Worm (Caenorhabditis elegans) whole organism, L4 larva: ENCODE measurements around the gene ins-12.
A peak's percentile ranks its signal among the peaks of the same experiment; 100 is the strongest.

Experiments
- F37D6.2 ChIP-seq: sonication (generic microtip); optimal IDR thresholded peaks from 2 replicates; lab custom pipeline; 2016; ENCODE audit warnings: mild to moderate bottlenecking, missing genetic modification characterization, missing compliant biosample characterization
- F49E8.2 ChIP-seq: sonication (generic microtip); optimal IDR thresholded peaks from 2 replicates; lab custom pipeline; 2016; ENCODE audit warnings: missing compliant biosample characterization, mild to moderate bottlenecking, missing genetic modification characterization, borderline replicate concordance
- T20F7.1 ChIP-seq: fragments of 200-800 bp; sonication (Bioruptor generic); optimal IDR thresholded peaks from 2 replicates; lab custom pipeline; 2018; ENCODE audit warnings: mild to moderate bottlenecking, missing genetic modification characterization, missing compliant biosample characterization
- T26A8.4 ChIP-seq: fragments of 200-800 bp; sonication (Bioruptor generic); IDR thresholded peaks from 2 replicates; pipeline ENCODE4 v1.3.6; 2022; ENCODE audit warnings: missing genetic modification characterization, missing compliant biosample characterization
- Y5F2A.4 ChIP-seq: fragments of 200-800 bp; sonication (Bioruptor generic); optimal IDR thresholded peaks from 2 replicates; lab custom pipeline; 2018; ENCODE audit warnings: mild to moderate bottlenecking, missing genetic modification characterization, missing compliant biosample characterization
- Y75B8A.6 ChIP-seq: fragments of 200-800 bp; sonication (Bioruptor generic); IDR thresholded peaks from 2 replicates; pipeline ENCODE4 v1.3.6; 2022; ENCODE audit warnings: missing genetic modification reagents, missing genetic modification characterization, missing compliant biosample characterization
- ZK546.5 ChIP-seq, 2 experiments: sonication (generic microtip); optimal IDR thresholded peaks; 2 replicates each; lab custom pipeline; 2017; ENCODE audit warnings: missing biosample characterization in 2 of 2, missing genetic modification characterization in 2 of 2
- aha-1 ChIP-seq: fragments of 150-350 bp; peaks from one replicate; lab custom pipeline; 2014; ENCODE audit warnings: missing biosample characterization, missing genetic modification characterization
- ceh-20 ChIP-seq: fragments of 200-800 bp; sonication (Bioruptor generic); IDR thresholded peaks from 2 replicates; pipeline ENCODE4 v1.3.6; 2022; ENCODE audit warnings: missing genetic modification reagents, missing genetic modification characterization, missing compliant biosample characterization
- ceh-44 ChIP-seq: fragments of 200-800 bp; sonication (Bioruptor generic); IDR thresholded peaks from 2 replicates; pipeline ENCODE4 v1.3.6; 2022; ENCODE audit warnings: missing genetic modification reagents, missing genetic modification characterization, missing compliant biosample characterization
- ceh-82 ChIP-seq: sonication (generic microtip); optimal IDR thresholded peaks from 2 replicates; lab custom pipeline; 2017; ENCODE audit warnings: missing biosample characterization, missing genetic modification characterization
- cey-2 ChIP-seq: sonication (generic microtip); optimal IDR thresholded peaks from 3 replicates; lab custom pipeline; 2017; ENCODE audit warnings: missing genetic modification characterization, mild to moderate bottlenecking, missing compliant biosample characterization, antibody characterized with exemption, borderline replicate concordance; ENCODE audit not compliant: insufficient read depth
- daf-16 ChIP-seq, 3 experiments: sonication (generic microtip); optimal IDR thresholded peaks; 2 replicates each; lab custom pipeline; 2016 to 2017; ENCODE audit warnings: missing genetic modification characterization in 3 of 3, missing genetic modification reagents in 3 of 3, mild to moderate bottlenecking in 2 of 3, missing compliant biosample characterization in 2 of 3, missing biosample characterization in 1 of 3, moderate library complexity in 1 of 3
- dmd-6 ChIP-seq: fragments of 200-800 bp; sonication (Bioruptor generic); IDR thresholded peaks from 2 replicates; pipeline ENCODE4 v1.3.6; 2022; ENCODE audit warnings: missing genetic modification reagents, missing genetic modification characterization, missing compliant biosample characterization
- dmd-8 ChIP-seq: fragments of 200-800 bp; sonication (Bioruptor generic); IDR thresholded peaks from 2 replicates; pipeline ENCODE4 v1.3.6; 2022; ENCODE audit warnings: missing genetic modification characterization, missing compliant biosample characterization
- dmd-9 ChIP-seq: fragments of 200-800 bp; sonication (Bioruptor generic); IDR thresholded peaks from 2 replicates; pipeline ENCODE4 v1.3.6; 2022; ENCODE audit warnings: missing genetic modification reagents, missing genetic modification characterization, missing compliant biosample characterization
- dve-1 ChIP-seq: sonication (generic microtip); optimal IDR thresholded peaks from 2 replicates; lab custom pipeline; 2017; ENCODE audit warnings: antibody characterized with exemption, mild to moderate bottlenecking, missing genetic modification characterization, missing compliant biosample characterization; ENCODE audit not compliant: insufficient read depth
- egl-27 ChIP-seq: sonication (generic microtip); optimal IDR thresholded peaks from 3 replicates; lab custom pipeline; 2017; ENCODE audit warnings: missing biosample characterization, missing genetic modification reagents, missing genetic modification characterization
- fkh-10 ChIP-seq: fragments of 150-350 bp; optimal IDR thresholded peaks from 2 replicates; lab custom pipeline; 2014; ENCODE audit warnings: missing biosample characterization, missing genetic modification reagents, missing genetic modification characterization
- hif-1 ChIP-seq, 2 experiments: sonication (generic microtip); optimal IDR thresholded peaks; 2 replicates each; lab custom pipeline; 2016 to 2017; ENCODE audit warnings: missing compliant biosample characterization in 2 of 2, missing genetic modification characterization in 2 of 2, missing genetic modification reagents in 2 of 2, missing genotype in 2 of 2, mild to moderate bottlenecking in 1 of 2
- hlh-11 ChIP-seq: fragments of 200-800 bp; sonication (Bioruptor generic); optimal IDR thresholded peaks from 2 replicates; lab custom pipeline; 2018; ENCODE audit warnings: mild to moderate bottlenecking, missing genetic modification characterization, missing compliant biosample characterization
- lin-1 ChIP-seq: fragments of 200-800 bp; sonication (Bioruptor generic); IDR thresholded peaks from 2 replicates; pipeline ENCODE4 v1.3.6; 2022; ENCODE audit warnings: missing genetic modification reagents, missing genetic modification characterization, missing compliant biosample characterization
- lin-13 ChIP-seq: fragments of 150-350 bp; optimal IDR thresholded peaks from 2 replicates; lab custom pipeline; 2014; ENCODE audit warnings: missing biosample characterization, missing genetic modification reagents, missing genetic modification characterization
- lin-15B ChIP-seq: fragments of 150-350 bp; sonication (generic microtip); optimal IDR thresholded peaks from 3 replicates; lab custom pipeline; 2014; ENCODE audit warnings: missing biosample characterization, missing genetic modification characterization
- lin-38 ChIP-seq: fragments of 200-800 bp; sonication (Bioruptor generic); IDR thresholded peaks from 2 replicates; pipeline ENCODE4 v1.3.6; 2022; ENCODE audit warnings: missing genetic modification reagents, missing genetic modification characterization, missing compliant biosample characterization
- madf-5 ChIP-seq, 2 experiments: fragments of 200-800 bp; sonication (Bioruptor generic); IDR thresholded peaks; 2 replicates each; pipeline ENCODE4 v1.3.6; 2022; ENCODE audit warnings: missing compliant biosample characterization in 2 of 2, missing genetic modification characterization in 2 of 2
- mdl-1 ChIP-seq, 2 experiments: fragments of 150-350 bp in 1 of 2; sonication (generic microtip) in 1 of 2; optimal IDR thresholded peaks; 2 replicates each; lab custom pipeline; 2014 to 2017; ENCODE audit warnings: missing biosample characterization in 2 of 2, missing genetic modification characterization in 2 of 2
- mdt-29 ChIP-seq: fragments of 200-800 bp; sonication (Bioruptor generic); IDR thresholded peaks from 2 replicates; pipeline ENCODE4 v1.3.6; 2022; ENCODE audit warnings: missing genetic modification reagents, missing genetic modification characterization, missing compliant biosample characterization
- mep-1 ChIP-seq: fragments of 150-350 bp; sonication (generic microtip); optimal IDR thresholded peaks from 3 replicates; lab custom pipeline; 2014; ENCODE audit warnings: missing biosample characterization, missing genetic modification characterization
- mxl-3 ChIP-seq: fragments of 200-800 bp; sonication (Bioruptor generic); optimal IDR thresholded peaks from 2 replicates; lab custom pipeline; 2018; ENCODE audit warnings: mild to moderate bottlenecking, missing genetic modification characterization, missing compliant biosample characterization
- nhr-102 ChIP-seq: sonication (generic microtip); optimal IDR thresholded peaks from 2 replicates; lab custom pipeline; 2016; ENCODE audit warnings: mild to moderate bottlenecking, missing genetic modification characterization, moderate library complexity, missing compliant biosample characterization
- nhr-11 ChIP-seq: fragments of 150-350 bp; optimal IDR thresholded peaks from 2 replicates; lab custom pipeline; 2014; ENCODE audit warnings: missing biosample characterization, missing genetic modification characterization
- nhr-111 ChIP-seq: fragments of 200-800 bp; sonication (Bioruptor generic); optimal IDR thresholded peaks from 2 replicates; lab custom pipeline; 2018; ENCODE audit warnings: mild to moderate bottlenecking, missing genetic modification characterization, missing compliant biosample characterization
- nhr-28 ChIP-seq: fragments of 150-350 bp; optimal IDR thresholded peaks from 2 replicates; lab custom pipeline; 2014; ENCODE audit warnings: missing biosample characterization, missing genetic modification characterization
- nhr-48 ChIP-seq: sonication (generic microtip); optimal IDR thresholded peaks from 2 replicates; lab custom pipeline; 2016; ENCODE audit warnings: mild to moderate bottlenecking, missing genetic modification characterization, missing compliant biosample characterization
- nhr-77 ChIP-seq: fragments of 150-350 bp; optimal IDR thresholded peaks from 2 replicates; lab custom pipeline; 2014; ENCODE audit warnings: missing biosample characterization, missing genetic modification characterization
- php-3 ChIP-seq: fragments of 200-800 bp; sonication (Bioruptor generic); IDR thresholded peaks from 2 replicates; pipeline ENCODE4 v1.3.6; 2022; ENCODE audit warnings: missing genetic modification reagents, missing genetic modification characterization, missing compliant biosample characterization
- pqm-1 ChIP-seq: sonication (generic microtip); optimal IDR thresholded peaks from 2 replicates; lab custom pipeline; 2017; ENCODE audit warnings: missing biosample characterization, missing genetic modification characterization
- snpc-4 ChIP-seq: fragments of 150-350 bp; optimal IDR thresholded peaks from 2 replicates; lab custom pipeline; 2014; ENCODE audit warnings: missing biosample characterization, missing genetic modification characterization
- tra-1 ChIP-seq: fragments of 200-800 bp; sonication (Bioruptor generic); IDR thresholded peaks from 2 replicates; pipeline ENCODE4 v1.3.6; 2022; ENCODE audit warnings: missing genetic modification reagents, missing genetic modification characterization, missing compliant biosample characterization
- ztf-7 ChIP-seq: fragments of 150-350 bp; optimal IDR thresholded peaks from 2 replicates; lab custom pipeline; 2014; ENCODE audit warnings: missing biosample characterization, missing genetic modification characterization

ins-12 gene

ce11 chrII:5582309-5582708 lies 27.9 kb downstream of the ins-12 start, which contains the start of gene T25E4.2:
Gene T25E4.2 (minus strand): TSS chrII:5582409.
- TF ChIP-seq Y5F2A.4 (GFP tag; lab: Kevin White, UChicago) (no peak), egl-27 (tag; lab: Kevin White, UChicago) (no peak), lin-38 (no peak), nhr-28 (no peak), mdt-29 (no peak), snpc-4 (no peak), fkh-10 (GFP tag; lab: Kevin White, UChicago) (no peak), madf-5 (GFP tag; IDR thresholded peaks at IDR 0.05; lab: Robert Waterston, UW) (no peak), Y75B8A.6 (GFP tag; lab: Robert Waterston, UW) (no peak), aha-1 (tag; lab: Kevin White, UChicago) (no peak), ZK546.5 (tag; optimal IDR thresholded peaks at IDR 0.05; lab: Kevin White, UChicago) (no peak), mdl-1 (tag; optimal IDR thresholded peaks at IDR 0.05; lab: Kevin White, UChicago) (no peak), ceh-44 (no peak), cey-2 (tag; lab: Kevin White, UChicago) (no peak), T20F7.1 (GFP tag; lab: Kevin White, UChicago) (no peak), ztf-7 (no peak), hif-1 (tag; optimal IDR thresholded peaks at IDR 0.05; lab: Kevin White, UChicago) (no peak), nhr-111 (no peak), F49E8.2 (tag; lab: Kevin White, UChicago) (no peak)
- TF ChIP-seq, all 104 proteins: peak for 0

ce11 chrII:5585788-5586187 lies 31.4 kb downstream of the ins-12 start, which contains the start of gene lys-8:
Gene lys-8 (plus strand): TSS chrII:5586178.
- TF ChIP-seq F37D6.2 (tag; lab: Kevin White, UChicago) (no peak), daf-16 (GFP tag; optimal IDR thresholded peaks at IDR 0.05; lab: Kevin White, UChicago) (no peak), daf-16 (tag; optimal IDR thresholded peaks at IDR 0.05; lab: Kevin White, UChicago) (peak; percentile 98), dmd-8 (GFP tag; lab: Robert Waterston, UW) (no peak), mep-1 (tag; lab: Kevin White, UChicago) (no peak), T26A8.4 (GFP tag; lab: Robert Waterston, UW) (no peak), tra-1 (GFP tag; lab: Robert Waterston, UW) (peak; percentile 76; the same call in 1 of the 2 replicates), mxl-3 (GFP tag; lab: Kevin White, UChicago) (peak; percentile 35), nhr-28 (peak; percentile 95), php-3 (GFP tag; lab: Robert Waterston, UW) (peak; percentile 99), nhr-77 (tag; lab: Kevin White, UChicago) (peak; percentile 78), T20F7.1 (GFP tag; lab: Kevin White, UChicago) (peak; percentile 45), nhr-102 (tag; lab: Kevin White, UChicago) (peak; percentile 16), hlh-11 (peak; percentile 90), ceh-20 (GFP tag; lab: Robert Waterston, UW) (peak; percentile 86), dmd-6 (GFP tag; lab: Robert Waterston, UW) (peak; percentile 93), pqm-1 (peak; percentile 99), lin-13 (GFP tag; lab: Kevin White, UChicago) (peak; percentile 13), lin-1 (GFP tag; lab: Robert Waterston, UW) (peak; percentile 54), ceh-82 (tag; lab: Kevin White, UChicago) (no peak), lin-15B (tag; lab: Kevin White, UChicago) (no peak), mdl-1 (tag; optimal IDR thresholded peaks at IDR 0.05; lab: Kevin White, UChicago) (peak in 1 of 2 experiments; percentile 17), nhr-11 (no peak), nhr-48 (peak; percentile 33), dve-1 (peak; percentile 89), dmd-9 (no peak)
- TF ChIP-seq, all 104 proteins: peak for 17
